Fruit fly (Drosophila melanogaster): ENCODE data around the gene LManI.
A peak's percentile ranks its signal among the peaks of the same experiment; 100 is the strongest.

LManI gene

dm6 chr2L:10426534-10427048, 30.4 kb downstream of the LManI start, which contains the start of the genes SmB and KdelR (continued):
- TF ChIP-seq CG15514 (GFP tag; optimal IDR thresholded peaks at IDR 0.05) = peak; percentile 66
- peak; percentile 42 for TF ChIP-seq CG9727 (GFP tag; optimal IDR thresholded peaks at IDR 0.05)
- no peak for TF ChIP-seq toy (GFP tag; IDR thresholded peaks at IDR 0.05)
- peak; percentile 78 for TF ChIP-seq trem (tag; optimal IDR thresholded peaks at IDR 0.05)
- peak; percentile 69 for TF ChIP-seq CG8924 (tag; optimal IDR thresholded peaks at IDR 0.05)
- TF ChIP-seq knrl (GFP tag; IDR thresholded peaks at IDR 0.05; ENCODE audit: partially characterized antibody) = peak; percentile 69
- peak; percentile 33 for TF ChIP-seq Fer1 (GFP tag; optimal IDR thresholded peaks at IDR 0.05)
- peak; percentile 44 for TF ChIP-seq Sin3A (optimal IDR thresholded peaks at IDR 0.05)
- no peak for TF ChIP-seq dmrt99B (tag; optimal IDR thresholded peaks at IDR 0.05)
- peak; percentile 94 for TF ChIP-seq CG2116 (GFP tag; optimal IDR thresholded peaks at IDR 0.05)
- TF ChIP-seq tio (GFP tag; optimal IDR thresholded peaks at IDR 0.05) = no peak
- peak; percentile 7 for TF ChIP-seq CG18476 (GFP tag; optimal IDR thresholded peaks at IDR 0.05)
- TF ChIP-seq CG4360 (GFP tag; IDR thresholded peaks at IDR 0.05) = no peak
- TF ChIP-seq CG9932 (GFP tag; IDR thresholded peaks at IDR 0.05) = peak; percentile 28; the same call in 1 of the 2 replicates
- TF ChIP-seq CG13296 (GFP tag; optimal IDR thresholded peaks at IDR 0.05) = peak; percentile 17
- peak; percentile 67 for TF ChIP-seq lbe (GFP tag; optimal IDR thresholded peaks at IDR 0.05)
- peak; percentile 58 for TF ChIP-seq sug (tag; optimal IDR thresholded peaks at IDR 0.05)
- TF ChIP-seq CG13624 (GFP tag; optimal IDR thresholded peaks at IDR 0.05) = peak; percentile 33
- TF ChIP-seq Chrac-16 (GFP tag; optimal IDR thresholded peaks at IDR 0.05) = peak; percentile 7
- peak; percentile 84 for TF ChIP-seq tna (GFP tag; IDR thresholded peaks at IDR 0.05; ENCODE audit: partially characterized antibody)
- TF ChIP-seq CG17912 (GFP tag; optimal IDR thresholded peaks at IDR 0.05) = no peak
- TF ChIP-seq YL-1 (GFP tag; optimal IDR thresholded peaks at IDR 0.05) = peak; percentile 89
- TF ChIP-seq CG14860 (GFP tag; IDR thresholded peaks at IDR 0.05; ENCODE audit: partially characterized antibody) = peak; percentile 90
- TF ChIP-seq lilli (GFP tag; optimal IDR thresholded peaks at IDR 0.05) = peak; percentile 61
- peak; percentile 84 for TF ChIP-seq sqz (GFP tag; optimal IDR thresholded peaks at IDR 0.05)
- no peak for TF ChIP-seq insv (GFP tag; optimal IDR thresholded peaks at IDR 0.05)
- TF ChIP-seq CG31365 (tag; optimal IDR thresholded peaks at IDR 0.05) = no peak
- TF ChIP-seq CG6791 (GFP tag; IDR thresholded peaks at IDR 0.05; ENCODE audit: partially characterized antibody) = peak; percentile 77
- peak; percentile 17 for TF ChIP-seq Hsf (GFP tag; optimal IDR thresholded peaks at IDR 0.05)
- TF ChIP-seq CG11560 (tag; IDR thresholded peaks at IDR 0.05) = peak; percentile 98
- peak; percentile 90 for TF ChIP-seq hb (GFP tag; IDR thresholded peaks at IDR 0.05; ENCODE audit: partially characterized antibody)
- TF ChIP-seq crp (GFP tag; optimal IDR thresholded peaks at IDR 0.05) = peak in 1 of 2 experiments; percentile 54
- TF ChIP-seq Ets97D (GFP tag; optimal IDR thresholded peaks at IDR 0.05) = peak; percentile 83
- TF ChIP-seq slou (GFP tag; optimal IDR thresholded peaks at IDR 0.05) = no peak
- TF ChIP-seq CG6765 (GFP tag; optimal IDR thresholded peaks at IDR 0.05) = no peak
- TF ChIP-seq CG2120 (GFP tag; optimal IDR thresholded peaks at IDR 0.05) = peak; percentile 51
- TF ChIP-seq crc (GFP tag; optimal IDR thresholded peaks at IDR 0.05) = no peak

- TF ChIP-seq crp (GFP tag; optimal IDR thresholded peaks at IDR 0.05) = no peak
- no peak for TF ChIP-seq CG8089 (GFP tag; optimal IDR thresholded peaks at IDR 0.05)
- TF ChIP-seq Six4 (GFP tag; optimal IDR thresholded peaks at IDR 0.05) = no peak
- peak; percentile 43; the same call in 1 of the 3 replicates for TF ChIP-seq CG11560 (tag; IDR thresholded peaks at IDR 0.05)
- TF ChIP-seq Fer3 (tag; optimal IDR thresholded peaks at IDR 0.05) = no peak
- 0 out of 2 replicates have a peak, but pooled peaks have one; percentile 12 for TF ChIP-seq CG5953 (GFP tag; IDR thresholded peaks at IDR 0.05)
- TF ChIP-seq hb (GFP tag; IDR thresholded peaks at IDR 0.05; ENCODE audit: partially characterized antibody) = peak; percentile 55; the same call in 1 of the 3 replicates
- TF ChIP-seq schlank (tag; optimal IDR thresholded peaks at IDR 0.05) = no peak
- no peak for TF ChIP-seq CG11695 (GFP tag; IDR thresholded peaks at IDR 0.05)
- TF ChIP-seq CrebB (tag; optimal IDR thresholded peaks at IDR 0.05) = no peak
- 0 out of 2 replicates have a peak, but pooled peaks have one; percentile 13 for TF ChIP-seq CG4404 (GFP tag; IDR thresholded peaks at IDR 0.05)
- TF ChIP-seq CG6765 (GFP tag; optimal IDR thresholded peaks at IDR 0.05) = no peak
- no peak for TF ChIP-seq Bdp1 (GFP tag; optimal IDR thresholded peaks at IDR 0.05)
- TF ChIP-seq CG14965 (GFP tag; optimal IDR thresholded peaks at IDR 0.05; ENCODE audit: borderline replicate concordance) = peak; percentile 6
- peak; percentile 62 for TF ChIP-seq Med (GFP tag)
- TF ChIP-seq Oli (tag; optimal IDR thresholded peaks at IDR 0.05) = no peak
- 0 out of 3 replicates have a peak, but pooled peaks have one; percentile 4 for TF ChIP-seq Opbp (GFP tag; IDR thresholded peaks at IDR 0.05; ENCODE audit: partially characterized antibody)
Measured at dm6 chr2L:10425599-10425998, 31.4 kb downstream of the LManI start.

Data from whole organism, embryonic.